Fruit fly (Drosophila melanogaster) whole organism, prepupa: ENCODE measurements around the gene S-Lap4.

ENCODE experiments used
- Blimp-1 ChIP-seq: fragments of 200-800 bp; sonication (Bioruptor generic); optimal IDR thresholded peaks from 3 replicates; lab custom pipeline; 2017; ENCODE audit warnings: missing biosample characterization, missing genetic modification characterization, mild to moderate bottlenecking, moderate library complexity, missing genetic modification reagents
- CG10631 ChIP-seq: fragments of 200-800 bp; sonication (Bioruptor generic); optimal IDR thresholded peaks from 2 replicates; lab custom pipeline; 2016; ENCODE audit warnings: missing biosample characterization, missing genetic modification characterization
- CG10669 ChIP-seq: fragments of 200-800 bp; sonication (Bioruptor generic); optimal IDR thresholded peaks from 3 replicates; lab custom pipeline; 2018; ENCODE audit warnings: missing biosample characterization, mild to moderate bottlenecking, missing genetic modification characterization, moderate library complexity
- CG11294 ChIP-seq: fragments of 200-800 bp; sonication (Bioruptor generic); IDR thresholded peaks from 2 replicates; pipeline ENCODE4 v1.3.6; 2022; ENCODE audit warnings: missing biosample characterization, missing genetic modification characterization
- CG11762 ChIP-seq: fragments of 200-800 bp; sonication (Bioruptor generic); optimal IDR thresholded peaks from 3 replicates; lab custom pipeline; 2016; ENCODE audit warnings: missing biosample characterization, missing genetic modification characterization; ENCODE audit not compliant: insufficient read depth
- CG11902 ChIP-seq: fragments of 200-800 bp; sonication (Bioruptor generic); optimal IDR thresholded peaks from 3 replicates; lab custom pipeline; 2016; ENCODE audit warnings: missing biosample characterization, missing genetic modification characterization
- CG15336 ChIP-seq: fragments of 200-800 bp; sonication (Bioruptor generic); IDR thresholded peaks from 2 replicates; pipeline ENCODE4 v1.3.6; 2022; ENCODE audit warnings: missing biosample characterization, missing genetic modification characterization
- CG1621 ChIP-seq: fragments of 200-800 bp; sonication (Bioruptor generic); optimal IDR thresholded peaks from 3 replicates; lab custom pipeline; 2018; ENCODE audit warnings: missing biosample characterization, mild to moderate bottlenecking, missing genetic modification characterization
- CG16779 ChIP-seq: fragments of 200-800 bp; sonication (Bioruptor generic); optimal IDR thresholded peaks from 3 replicates; lab custom pipeline; 2017; ENCODE audit warnings: missing biosample characterization, mild to moderate bottlenecking, missing genetic modification characterization
- CG3032 ChIP-seq: fragments of 200-800 bp; optimal IDR thresholded peaks from 2 replicates; lab custom pipeline; 2019; ENCODE audit warnings: missing biosample characterization, mild to moderate bottlenecking, missing genetic modification characterization, moderate library complexity
- CG31627 ChIP-seq: fragments of 200-800 bp; sonication (Bioruptor generic); optimal IDR thresholded peaks from 3 replicates; lab custom pipeline; 2016; ENCODE audit warnings: missing biosample characterization, missing genetic modification characterization
- CG32006 ChIP-seq: fragments of 200-800 bp; sonication (Bioruptor generic); optimal IDR thresholded peaks from 3 replicates; lab custom pipeline; 2017; ENCODE audit warnings: missing biosample characterization, mild to moderate bottlenecking, missing genetic modification characterization
- CG34406 ChIP-seq: fragments of 200-800 bp; sonication (Bioruptor generic); optimal IDR thresholded peaks from 3 replicates; lab custom pipeline; 2016; ENCODE audit warnings: missing biosample characterization, missing genetic modification characterization
- CG3919 ChIP-seq: fragments of 200-800 bp; sonication (Bioruptor generic); optimal IDR thresholded peaks from 3 replicates; lab custom pipeline; 2016; ENCODE audit warnings: missing biosample characterization, missing genetic modification characterization
- CG4318 ChIP-seq: fragments of 200-800 bp; sonication (Bioruptor generic); optimal IDR thresholded peaks from 3 replicates; lab custom pipeline; 2017; ENCODE audit warnings: missing biosample characterization, mild to moderate bottlenecking, missing genetic modification characterization
- CG6163 ChIP-seq: fragments of 200-800 bp; sonication (Bioruptor generic); IDR thresholded peaks from 3 replicates; pipeline ENCODE4 v1.3.6; 2022; ENCODE audit warnings: missing biosample characterization, missing genetic modification characterization
- CG6276 ChIP-seq: fragments of 200-800 bp; sonication (Bioruptor generic); optimal IDR thresholded peaks from 2 replicates; lab custom pipeline; 2017; ENCODE audit warnings: missing biosample characterization, mild to moderate bottlenecking, missing genetic modification characterization
- CG7368 ChIP-seq: fragments of 200-800 bp; sonication (Bioruptor generic); optimal IDR thresholded peaks from 3 replicates; lab custom pipeline; 2016; ENCODE audit warnings: missing biosample characterization, missing genetic modification characterization
- CG8119 ChIP-seq: fragments of 200-800 bp; sonication (Bioruptor generic); IDR thresholded peaks from 3 replicates; pipeline ENCODE4 v1.3.6; 2022; ENCODE audit warnings: missing biosample characterization, missing genetic modification characterization
- CG8319 ChIP-seq: fragments of 200-800 bp; sonication (Bioruptor generic); optimal IDR thresholded peaks from 3 replicates; lab custom pipeline; 2016; ENCODE audit warnings: missing biosample characterization, missing genetic modification characterization
- Eip78C ChIP-seq: fragments of 200-800 bp; sonication (Bioruptor generic); peaks from one replicate; lab custom pipeline; 2016; ENCODE audit warnings: missing biosample characterization, missing genetic modification characterization
- Ets96B ChIP-seq: fragments of 200-800 bp; optimal IDR thresholded peaks from 2 replicates; lab custom pipeline; 2019; ENCODE audit warnings: missing biosample characterization, mild to moderate bottlenecking, missing genetic modification characterization, moderate library complexity
- Gug ChIP-seq: fragments of 200-800 bp; sonication (Bioruptor generic); IDR thresholded peaks from 2 replicates; pipeline ENCODE4 v1.3.6; 2022; ENCODE audit warnings: missing biosample characterization, missing genetic modification characterization
- Hr39 ChIP-seq: fragments of 200-800 bp; sonication (Bioruptor generic); optimal IDR thresholded peaks from 2 replicates; lab custom pipeline; 2016; ENCODE audit warnings: missing biosample characterization, missing genetic modification characterization
- Smox ChIP-seq: fragments of 200-800 bp; sonication (Bioruptor generic); optimal IDR thresholded peaks from 3 replicates; lab custom pipeline; 2016; ENCODE audit warnings: missing biosample characterization, missing genetic modification characterization
- Sox14 ChIP-seq: fragments of 200-800 bp; sonication (Bioruptor generic); optimal IDR thresholded peaks from 3 replicates; lab custom pipeline; 2016; ENCODE audit warnings: missing biosample characterization, missing genetic modification characterization
- achi ChIP-seq: fragments of 200-800 bp; sonication (Bioruptor generic); optimal IDR thresholded peaks from 3 replicates; lab custom pipeline; 2016; ENCODE audit warnings: missing biosample characterization, missing genetic modification characterization
- acj6 ChIP-seq: fragments of 200-800 bp; sonication (Bioruptor generic); optimal IDR thresholded peaks from 3 replicates; lab custom pipeline; 2016; ENCODE audit warnings: missing biosample characterization, missing genetic modification characterization
- dac ChIP-seq: fragments of 200-800 bp; sonication (Bioruptor generic); optimal IDR thresholded peaks from 2 replicates; lab custom pipeline; 2017; ENCODE audit warnings: missing biosample characterization, mild to moderate bottlenecking, missing genetic modification characterization
- dsx ChIP-seq: fragments of 200-800 bp; optimal IDR thresholded peaks from 3 replicates; lab custom pipeline; 2019; ENCODE audit warnings: missing biosample characterization, mild to moderate bottlenecking, missing genetic modification characterization, moderate library complexity; ENCODE audit not compliant: poor library complexity, severe bottlenecking
- eg ChIP-seq: fragments of 200-800 bp; sonication (Bioruptor generic); IDR thresholded peaks from 3 replicates; pipeline ENCODE4 v1.3.6; 2022; ENCODE audit warnings: missing biosample characterization, missing genetic modification characterization
- esn ChIP-seq: fragments of 200-800 bp; sonication (Bioruptor generic); optimal IDR thresholded peaks from 2 replicates; lab custom pipeline; 2016; ENCODE audit warnings: missing biosample characterization, mild to moderate bottlenecking, missing genetic modification characterization, moderate library complexity
- fd59A ChIP-seq: fragments of 200-800 bp; sonication (Bioruptor generic); optimal IDR thresholded peaks from 2 replicates; lab custom pipeline; 2017; ENCODE audit warnings: missing biosample characterization, mild to moderate bottlenecking, missing genetic modification characterization, missing genetic modification reagents
- fd85E ChIP-seq: fragments of 200-800 bp; sonication (Bioruptor generic); optimal IDR thresholded peaks from 3 replicates; lab custom pipeline; 2016; ENCODE audit warnings: missing biosample characterization, missing genetic modification characterization
- fkh ChIP-seq: fragments of 200-800 bp; sonication (Bioruptor generic); optimal IDR thresholded peaks from 3 replicates; lab custom pipeline; 2017; ENCODE audit warnings: missing biosample characterization, mild to moderate bottlenecking, missing genetic modification characterization, moderate library complexity
- lz ChIP-seq: fragments of 200-800 bp; sonication (Bioruptor generic); optimal IDR thresholded peaks from 3 replicates; lab custom pipeline; 2016; ENCODE audit warnings: missing biosample characterization, missing genetic modification characterization
- pdm3 ChIP-seq: fragments of 200-800 bp; sonication (Bioruptor generic); optimal IDR thresholded peaks from 3 replicates; lab custom pipeline; 2016; ENCODE audit warnings: missing biosample characterization, missing genetic modification characterization
- salr ChIP-seq, 2 experiments: fragments of 200-800 bp; sonication (Bioruptor generic); optimal IDR thresholded peaks; 3 replicates each; lab custom pipeline; 2016 to 2018; ENCODE audit warnings: missing biosample characterization in 2 of 2, missing genetic modification characterization in 2 of 2, mild to moderate bottlenecking in 1 of 2
- spab ChIP-seq: fragments of 200-800 bp; sonication (Bioruptor generic); optimal IDR thresholded peaks from 2 replicates; lab custom pipeline; 2017; ENCODE audit warnings: missing biosample characterization, mild to moderate bottlenecking, missing genetic modification characterization, missing genetic modification reagents
- ss ChIP-seq, 2 experiments: fragments of 200-800 bp; sonication (Bioruptor generic); optimal IDR thresholded peaks; 2 replicates in 1 of 2; 3 replicates in 1 of 2; lab custom pipeline; 2017 to 2018; ENCODE audit warnings: mild to moderate bottlenecking in 2 of 2, missing biosample characterization in 2 of 2, missing genetic modification characterization in 2 of 2, moderate library complexity in 1 of 2
- svp ChIP-seq: fragments of 200-800 bp; sonication (Bioruptor generic); peaks from one replicate; lab custom pipeline; 2016; ENCODE audit warnings: missing biosample characterization, missing genetic modification characterization
- vri ChIP-seq: fragments of 200-800 bp; sonication (Bioruptor generic); optimal IDR thresholded peaks from 3 replicates; lab custom pipeline; 2016; ENCODE audit warnings: missing biosample characterization, mild to moderate bottlenecking, missing genetic modification characterization

Gene S-Lap4

DNA sequence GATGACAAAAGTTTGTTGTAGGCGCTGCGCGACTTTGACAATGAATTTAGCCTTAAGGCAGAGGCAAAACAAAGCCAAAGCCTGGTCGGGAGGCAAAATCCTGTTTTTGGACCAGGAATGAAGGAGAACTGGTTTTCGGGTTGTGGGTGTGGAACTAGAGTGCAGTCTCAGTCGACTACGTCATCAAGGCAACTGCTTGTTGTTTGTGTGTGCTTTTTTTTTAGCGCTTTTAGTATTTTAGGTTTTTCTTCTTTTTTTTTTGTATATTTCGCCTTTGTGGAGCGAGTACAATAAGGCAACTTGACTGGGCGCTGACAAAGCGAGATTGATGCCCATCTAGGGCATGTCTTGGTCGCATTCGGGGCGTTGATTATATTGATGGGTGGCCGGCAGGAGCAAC is 43.2 kb downstream of the S-Lap4 start (continued):
- TF ChIP-seq Hr39 (no peak), fd59A (peak; percentile 15), spab (GFP tag; lab: Kevin White, UChicago) (peak; percentile 45)

DNA sequence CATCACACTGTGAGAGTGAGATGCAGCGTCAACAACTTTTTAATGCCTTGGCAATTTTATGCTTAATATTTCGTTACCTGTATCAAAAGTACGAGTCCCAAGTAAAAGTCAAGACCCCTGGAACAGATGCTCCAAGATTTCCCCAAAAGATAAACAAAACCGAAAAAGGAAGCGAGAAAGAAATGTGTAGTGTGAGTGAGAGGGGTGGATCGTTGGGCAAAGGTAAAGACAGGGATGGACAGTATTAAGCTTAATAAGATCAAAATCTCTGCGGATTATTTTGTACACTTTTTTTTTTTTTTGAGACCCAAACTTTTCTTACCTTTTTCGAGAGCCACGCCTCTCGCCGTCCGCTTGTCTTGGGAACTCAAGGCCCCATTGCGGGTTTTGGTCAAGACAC is 44.4 kb downstream of the S-Lap4 start:
- TF ChIP-seq Blimp-1 (GFP tag; lab: Kevin White, UChicago) (peak; percentile 46), svp (GFP tag; lab: Kevin White, UChicago) (peak; percentile 66), CG15336 (GFP tag; lab: Robert Waterston, UW) (no peak)
- TF ChIP-seq, all 60 proteins: peak for 2

DNA sequence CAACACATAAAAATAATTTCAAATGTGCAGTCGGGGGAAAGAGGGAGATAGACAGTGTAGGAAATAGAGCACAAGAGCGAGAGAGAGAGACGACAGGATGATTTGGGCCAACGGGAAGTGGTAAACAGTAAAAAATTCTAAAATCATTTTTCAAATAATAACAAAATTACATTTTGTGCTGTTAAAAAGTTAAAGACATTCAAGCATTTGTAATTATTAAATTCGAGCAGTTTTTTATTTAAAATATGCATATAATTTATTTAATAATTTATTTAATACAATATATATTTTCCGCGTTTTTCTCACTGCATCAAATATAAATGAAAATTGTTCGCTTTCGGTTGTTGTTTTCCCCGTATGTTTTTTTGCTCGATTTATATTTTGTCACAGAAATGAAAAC is 45.6 kb downstream of the S-Lap4 start:
- TF ChIP-seq CG8119 (GFP tag; lab: Robert Waterston, UW): peak; percentile 49; the same call in 1 of the 3 replicates
- TF ChIP-seq CG6276 (GFP tag; lab: Kevin White, UChicago): peak; percentile 8
- TF ChIP-seq CG34406 (GFP tag; lab: Kevin White, UChicago): no peak
- TF ChIP-seq salr (GFP tag; optimal IDR thresholded peaks at IDR 0.05; lab: Kevin White, UChicago): peak in 1 of 2 experiments; percentile 9
- peak; percentile 40 for TF ChIP-seq Eip78C
- TF ChIP-seq CG15336 (GFP tag; lab: Robert Waterston, UW): peak; percentile 63
- TF ChIP-seq CG32006 (GFP tag; lab: Kevin White, UChicago): peak; percentile 14
- TF ChIP-seq lz (GFP tag; lab: Kevin White, UChicago): no peak
- TF ChIP-seq eg: 0 out of 3 replicates have a peak, but pooled peaks have one; percentile 39

DNA sequence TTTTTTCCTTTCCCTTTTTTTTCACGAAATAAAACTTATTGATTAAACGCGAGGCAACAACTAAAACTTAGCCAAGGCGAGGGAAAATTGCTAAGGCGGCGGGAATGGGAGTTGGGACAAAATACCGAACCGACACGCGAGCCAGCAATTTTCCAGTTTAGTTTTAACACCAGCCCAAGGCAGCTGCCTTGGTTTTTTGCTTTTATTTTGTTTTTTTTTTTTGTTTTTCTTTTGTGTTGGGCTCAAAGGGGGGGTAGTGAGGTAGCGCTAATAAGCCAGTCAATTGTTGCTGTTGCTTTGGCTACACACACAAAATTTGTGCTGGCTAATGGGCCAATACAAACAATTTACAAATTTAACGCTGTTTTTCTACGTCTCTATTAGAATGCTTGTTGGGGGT is 47.6 kb downstream of the S-Lap4 start:
- TF ChIP-seq CG16779 (tag; lab: Kevin White, UChicago) (no peak), CG3032 (no peak), CG15336 (GFP tag; lab: Robert Waterston, UW) (peak; percentile 31; the same call in 1 of the 2 replicates), salr (GFP tag; optimal IDR thresholded peaks at IDR 0.05; lab: Kevin White, UChicago) (no peak), lz (GFP tag; lab: Kevin White, UChicago) (no peak), CG4318 (GFP tag; lab: Kevin White, UChicago) (no peak), CG10631 (GFP tag; lab: Kevin White, UChicago) (no peak), Blimp-1 (GFP tag; lab: Kevin White, UChicago) (no peak), Gug (no peak), dac (GFP tag; lab: Kevin White, UChicago) (no peak), fkh (GFP tag; lab: Kevin White, UChicago) (no peak), Smox (no peak), CG11902 (no peak), CG1621 (tag; lab: Kevin White, UChicago) (no peak), CG10669 (GFP tag; lab: Kevin White, UChicago) (no peak), CG11762 (no peak), CG31627 (GFP tag; lab: Kevin White, UChicago) (no peak), CG11294 (GFP tag; lab: Robert Waterston, UW) (no peak), vri (GFP tag; lab: Kevin White, UChicago) (no peak), esn (no peak), CG7368 (GFP tag; lab: Kevin White, UChicago) (no peak), pdm3 (GFP tag; lab: Kevin White, UChicago) (no peak), acj6 (GFP tag; lab: Kevin White, UChicago) (no peak), CG3919 (GFP tag; lab: Kevin White, UChicago) (no peak), eg (peak; percentile 74), CG8319 (no peak), ss (GFP tag; optimal IDR thresholded peaks at IDR 0.05; lab: Kevin White, UChicago) (peak in 1 of 2 experiments; percentile 6), CG6163 (GFP tag; lab: Robert Waterston, UW) (no peak), dsx (GFP tag; lab: Kevin White, UChicago) (no peak), fd85E (GFP tag; lab: Kevin White, UChicago) (no peak), CG32006 (GFP tag; lab: Kevin White, UChicago) (no peak), Sox14 (GFP tag; lab: Kevin White, UChicago) (no peak), CG8119 (GFP tag; lab: Robert Waterston, UW) (peak; percentile 64), achi (no peak), Ets96B (tag; lab: Kevin White, UChicago) (no peak)
